Worm (Caenorhabditis elegans) whole organism, L3 larva: Measurements from ENCODE around the gene msrp-4.

Source experiments
- lin-39 ChIP-seq: fragments of 150-350 bp; optimal IDR thresholded peaks from 2 replicates; lab custom pipeline; 2018; ENCODE audit warnings: missing biosample characterization, missing genetic modification reagents, missing genetic modification characterization
- nhr-237 ChIP-seq: fragments of 150-350 bp; optimal IDR thresholded peaks from 2 replicates; lab custom pipeline; 2014; ENCODE audit warnings: missing biosample characterization, missing genetic modification characterization
- nhr-67 ChIP-seq: fragments of 150-350 bp; optimal IDR thresholded peaks from 2 replicates; lab custom pipeline; 2014; ENCODE audit warnings: missing biosample characterization, missing genetic modification characterization

DNA sequence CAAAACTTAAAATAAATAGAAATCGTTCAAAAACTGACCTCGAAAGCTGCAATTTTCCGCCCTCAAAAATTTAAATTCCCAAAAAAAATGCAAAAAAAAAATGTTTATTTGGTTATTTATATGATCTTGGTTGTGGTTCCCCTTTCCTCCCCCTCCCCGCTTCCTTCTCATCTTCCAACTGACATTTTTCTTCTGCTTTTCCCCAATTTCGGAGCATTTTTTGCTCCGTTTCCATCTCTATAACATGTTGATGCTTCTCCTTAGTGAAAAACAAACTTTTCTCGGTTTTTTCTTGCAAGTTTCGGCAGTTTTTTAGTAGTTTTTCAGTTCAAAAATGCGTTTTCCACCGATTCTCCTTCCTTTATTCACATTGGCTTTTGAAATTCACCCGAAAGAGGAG, 47.6 kb downstream of the msrp-4 start, which contains the start of gene Y39F10A.1:
- TF ChIP-seq nhr-237 (no peak), lin-39 (tag; lab: Kevin White, UChicago) (no peak), nhr-67 (tag; lab: Kevin White, UChicago) (no peak)
